Worm (Caenorhabditis elegans) whole organism, L4/young adult: Measurements from ENCODE around the gene pals-22.

Experiments used
- W03F9.2 ChIP-seq: fragments of 150-350 bp; optimal IDR thresholded peaks from 2 replicates; lab custom pipeline; 2014; ENCODE audit warnings: missing biosample characterization, missing genetic modification characterization
- dao-5 ChIP-seq: sonication (generic microtip); optimal IDR thresholded peaks from 2 replicates; lab custom pipeline; 2016; ENCODE audit warnings: missing genotype, missing genetic modification characterization, moderate library complexity, missing compliant biosample characterization
- him-1 ChIP-seq: sonication (generic microtip); optimal IDR thresholded peaks from 2 replicates; lab custom pipeline; 2016; ENCODE audit warnings: missing genotype, missing genetic modification reagents, missing genetic modification characterization, missing compliant biosample characterization

DNA sequence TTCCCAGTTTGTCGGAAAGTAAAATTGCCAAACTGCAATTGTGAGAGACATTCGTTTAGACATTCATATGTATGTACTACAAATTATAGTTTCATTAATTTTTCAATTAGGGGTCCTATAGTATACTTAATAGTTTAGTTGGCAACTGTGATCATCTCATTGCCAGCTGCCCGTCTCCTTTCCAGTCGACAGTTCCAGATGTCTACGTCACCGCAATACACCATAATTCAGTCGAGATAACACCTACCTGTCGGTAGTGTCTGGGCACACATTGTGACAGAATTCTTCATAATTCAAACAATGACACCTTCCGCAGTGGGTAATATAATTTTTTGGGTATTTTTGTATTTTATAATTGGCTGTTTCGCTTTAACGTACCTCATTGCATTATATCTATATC lies 41.3 kb downstream of the pals-22 start, which contains the start of gene F40G9.19:
- TF ChIP-seq W03F9.2 (no peak), him-1 (tag; lab: Kevin White, UChicago) (no peak), dao-5 (no peak)
